Worm (Caenorhabditis elegans): ENCODE results near the gene oac-29.

Gene oac-29

DNA sequence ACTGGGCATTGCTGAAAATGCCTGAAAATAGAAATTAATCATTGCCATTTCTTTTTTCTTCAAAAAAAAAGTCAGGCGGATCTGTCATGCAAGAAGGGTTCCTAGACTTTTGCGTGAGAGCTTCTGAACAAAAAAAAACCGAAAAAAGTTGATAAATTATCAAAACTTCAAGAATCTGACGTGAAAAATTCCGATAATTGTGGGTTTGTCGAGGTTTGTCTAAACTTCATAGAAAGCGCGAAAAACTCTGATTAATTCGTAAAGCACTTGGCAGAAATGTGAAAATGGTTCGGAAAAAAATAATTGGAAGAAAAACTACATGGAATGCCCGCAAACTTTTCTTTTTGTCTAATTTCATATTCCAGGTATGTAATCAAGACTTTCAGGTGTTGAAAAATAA, 38.0 kb upstream of the oac-29 start, which contains the start of gene ZC190.5:
ZC190.5 (minus strand) TSS at position 101 of the 400 bp plus-strand sequence.
- TF ChIP-seq nhr-6 (tag; optimal IDR thresholded peaks at IDR 0.05) (no peak), aha-1 (tag) (peak; percentile 37)

DNA sequence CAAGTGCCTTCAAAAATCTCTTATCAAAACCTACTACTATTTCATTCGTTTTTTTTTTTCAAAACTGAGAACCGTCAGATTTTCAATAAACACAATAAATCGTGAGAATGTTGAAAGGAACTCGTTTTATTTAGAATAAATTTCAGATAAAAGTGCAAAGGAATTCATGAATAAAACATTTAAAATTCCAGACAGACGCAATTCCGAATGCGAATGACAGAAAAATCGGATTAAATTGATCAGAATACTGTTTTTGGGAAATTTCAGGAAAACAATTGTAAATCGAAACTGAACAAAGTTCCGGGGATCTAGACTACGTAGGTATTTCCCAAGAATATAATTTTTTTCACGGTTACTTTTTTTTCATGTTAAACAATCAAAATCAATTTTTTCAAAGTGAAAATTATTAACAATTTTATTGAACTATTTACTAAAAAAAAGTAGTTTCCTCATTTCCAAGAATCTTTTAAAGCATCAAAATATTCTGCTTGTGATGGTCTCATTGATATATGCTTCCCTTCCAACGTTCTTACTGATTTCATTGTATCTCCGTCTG, 36.2 kb upstream of the oac-29 start:
- peak; percentile 44 for TF ChIP-seq nhr-10 (tag; optimal IDR thresholded peaks at IDR 0.05)
- TF ChIP-seq nhr-77 (tag; optimal IDR thresholded peaks at IDR 0.05), result peak; percentile 14
- TF ChIP-seq unc-62 (GFP tag; optimal IDR thresholded peaks at IDR 0.05 in 1 of 2), result peak in 1 of 2 experiments; percentile 32
- no peak for TF ChIP-seq unc-62 (tag; optimal IDR thresholded peaks at IDR 0.05)
- no peak for TF ChIP-seq rbr-2 (tag; optimal IDR thresholded peaks at IDR 0.05)
- peak; percentile 52 for TF ChIP-seq aha-1 (tag)

DNA sequence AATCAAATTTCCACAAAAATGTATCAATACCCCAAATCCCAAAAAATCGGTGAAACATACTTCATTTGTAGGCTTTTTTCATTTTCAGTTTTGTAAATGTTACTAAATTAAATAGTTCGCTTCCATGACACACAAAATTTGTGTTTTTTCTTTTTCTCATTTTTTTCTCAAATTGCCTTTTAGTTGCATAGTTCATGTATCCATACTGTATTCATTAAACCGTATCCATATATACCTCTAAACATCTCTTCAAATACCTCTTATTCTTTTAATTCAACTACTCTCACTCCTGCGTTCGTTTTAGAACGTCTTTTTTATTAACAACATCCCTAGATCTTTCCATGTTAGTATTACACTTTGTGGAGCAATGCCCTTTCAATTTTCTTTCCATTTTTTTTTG, 35.3 kb upstream of the oac-29 start:
- TF ChIP-seq nhr-10 (tag; optimal IDR thresholded peaks at IDR 0.05), result no peak
- peak; percentile 95 for TF ChIP-seq aha-1 (tag)
- no peak for TF ChIP-seq mep-1 (tag; optimal IDR thresholded peaks at IDR 0.05)
- no peak for TF ChIP-seq ceh-82 (tag; optimal IDR thresholded peaks at IDR 0.05)
- no peak for TF ChIP-seq arid-1 (GFP tag; conservative IDR thresholded peaks at IDR 0.05)
- no peak for TF ChIP-seq ctbp-1 (GFP tag; IDR thresholded peaks at IDR 0.05)
- TF ChIP-seq tra-1 (GFP tag; IDR thresholded peaks at IDR 0.05), result no peak

DNA sequence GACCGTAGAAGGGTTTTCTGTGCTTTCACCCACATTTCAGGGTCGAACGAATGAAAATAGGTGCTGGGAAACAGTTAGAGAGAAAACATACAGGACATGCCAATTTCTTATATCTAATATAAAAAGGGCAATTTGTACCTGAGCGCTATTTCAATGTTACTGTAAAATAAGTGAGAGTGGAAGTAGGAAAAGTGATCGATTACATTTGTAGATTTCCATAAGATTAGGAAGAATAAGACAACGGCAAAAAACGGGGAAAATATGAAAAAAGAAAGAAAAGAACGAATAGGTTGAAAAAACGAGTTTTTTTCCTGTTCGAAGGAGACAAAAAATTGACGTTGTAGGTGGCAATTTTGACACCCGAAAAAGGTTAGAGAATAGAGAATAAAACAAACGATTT, 32.7 kb upstream of the oac-29 start:
- TF ChIP-seq unc-62 (GFP tag; optimal IDR thresholded peaks at IDR 0.05 in 1 of 2) (peak in 1 of 2 experiments; percentile 28), unc-62 (tag; optimal IDR thresholded peaks at IDR 0.05) (no peak), ama-1 (optimal IDR thresholded peaks at IDR 0.05) (no peak)

DNA sequence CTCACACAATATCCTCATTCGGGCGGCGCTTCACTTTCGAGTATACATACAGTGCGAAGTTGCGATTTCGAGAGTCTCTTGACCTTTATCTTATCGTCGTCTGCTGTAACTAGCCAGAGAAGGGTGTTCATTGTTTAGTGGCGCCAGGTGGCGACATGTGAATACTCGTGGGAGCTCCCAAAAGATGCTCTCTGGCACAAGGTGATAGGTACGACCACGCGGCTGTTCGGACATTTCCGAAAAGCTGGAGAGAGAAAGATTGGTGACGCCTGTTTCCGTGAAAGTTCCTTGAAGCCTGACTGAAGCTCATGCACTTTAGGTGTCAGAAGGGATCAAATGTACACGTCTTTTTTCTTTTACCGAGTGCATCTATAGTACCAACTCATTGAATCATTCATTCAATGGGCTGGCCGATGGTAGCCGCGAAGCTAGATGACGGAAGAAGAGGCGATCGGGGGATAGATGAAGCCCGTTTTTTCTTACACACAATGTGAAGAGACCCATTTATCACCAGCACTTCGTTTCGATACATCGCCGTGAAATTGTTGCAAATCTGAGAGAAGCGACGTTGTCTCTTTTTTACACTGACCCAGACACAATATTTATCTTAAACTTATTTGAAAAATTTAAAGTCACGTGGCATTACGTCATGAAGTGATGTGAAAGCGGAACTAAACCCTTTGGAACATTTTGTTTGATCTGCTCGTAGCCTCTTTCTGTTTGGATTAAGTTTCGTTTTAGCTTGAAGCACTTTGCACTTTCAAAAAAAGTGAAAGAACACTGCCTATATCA, 32.0 kb upstream of the oac-29 start:
- no peak for TF ChIP-seq Y105C5A.15 (GFP tag; IDR thresholded peaks at IDR 0.05)
- no peak for TF ChIP-seq ZK337.2 (GFP tag; IDR thresholded peaks at IDR 0.05)
- no peak for TF ChIP-seq mxl-2 (GFP tag; conservative IDR thresholded peaks at IDR 0.05)
- no peak for TF ChIP-seq vab-7 (GFP tag; IDR thresholded peaks at IDR 0.05)
- no peak for TF ChIP-seq daf-19 (GFP tag; conservative IDR thresholded peaks at IDR 0.05)
- no peak for TF ChIP-seq ceh-44 (GFP tag; IDR thresholded peaks at IDR 0.05)
- TF ChIP-seq mxl-3 (GFP tag; optimal IDR thresholded peaks at IDR 0.05), result peak; percentile 0
- TF ChIP-seq hif-1 (tag; optimal IDR thresholded peaks at IDR 0.05), result no peak
- TF ChIP-seq R02D3.7 (tag; optimal IDR thresholded peaks at IDR 0.05), result no peak
- TF ChIP-seq nhr-41 (GFP tag; IDR thresholded peaks at IDR 0.05), result no peak
- no peak for TF ChIP-seq cey-2 (tag; optimal IDR thresholded peaks at IDR 0.05; ENCODE audit: borderline replicate concordance, insufficient read depth)
- TF ChIP-seq unc-39 (tag; optimal IDR thresholded peaks at IDR 0.05), result no peak
- no peak for TF ChIP-seq snpc-4 (tag; optimal IDR thresholded peaks at IDR 0.05)
- TF ChIP-seq fos-1 (tag; optimal IDR thresholded peaks at IDR 0.05), result no peak
- no peak for TF ChIP-seq sdz-12 (GFP tag; optimal IDR thresholded peaks at IDR 0.05)
- no peak for TF ChIP-seq T20F7.1 (GFP tag; optimal IDR thresholded peaks at IDR 0.05)
- TF ChIP-seq Y75B8A.6 (GFP tag; IDR thresholded peaks at IDR 0.05), result no peak
- TF ChIP-seq nhr-11 (tag; optimal IDR thresholded peaks at IDR 0.05), result peak; percentile 10
- TF ChIP-seq unc-62 (GFP tag; optimal IDR thresholded peaks at IDR 0.05 in 1 of 2), result peak in 1 of 2 experiments; percentile 67
- TF ChIP-seq unc-62 (tag; optimal IDR thresholded peaks at IDR 0.05), result no peak
- TF ChIP-seq lin-38 (GFP tag; IDR thresholded peaks at IDR 0.05), result no peak
- no peak for TF ChIP-seq dve-1 (tag; optimal IDR thresholded peaks at IDR 0.05; ENCODE audit: insufficient read depth)
- no peak for TF ChIP-seq lir-3 (tag; optimal IDR thresholded peaks at IDR 0.05)
- TF ChIP-seq hlh-30 (tag; optimal IDR thresholded peaks at IDR 0.05; ENCODE audit: insufficient read depth), result peak; percentile 34
- TF ChIP-seq F10B5.3 (tag; optimal IDR thresholded peaks at IDR 0.05), result no peak
- no peak for TF ChIP-seq zip-11 (GFP tag; IDR thresholded peaks at IDR 0.05)
- TF ChIP-seq nhr-42 (GFP tag; IDR thresholded peaks at IDR 0.05), result no peak
- TF ChIP-seq nhr-77 (tag; optimal IDR thresholded peaks at IDR 0.05), result no peak
- TF ChIP-seq lsy-2 (tag; optimal IDR thresholded peaks at IDR 0.05), result no peak
- TF ChIP-seq aha-1 (tag), result peak; percentile 22
- peak; percentile 38 for TF ChIP-seq hlh-11 (tag; optimal IDR thresholded peaks at IDR 0.05)
- no peak for TF ChIP-seq nhr-28 (tag; optimal IDR thresholded peaks at IDR 0.05)
- no peak for TF ChIP-seq ZK546.5 (tag; optimal IDR thresholded peaks at IDR 0.05)
